Fruit fly (Drosophila melanogaster) whole organism, embryonic: ENCODE measurements around the gene yin.

Experiments used
- Abd-B ChIP-seq: fragments of 200-800 bp; sonication (Bioruptor generic); optimal IDR thresholded peaks from 2 replicates; lab custom pipeline; 2018; ENCODE audit warnings: missing biosample characterization, mild to moderate bottlenecking, missing genetic modification characterization, moderate library complexity
- Bgb ChIP-seq: fragments of 200-800 bp; sonication (Bioruptor generic); IDR thresholded peaks from 2 replicates; pipeline ENCODE4 v1.3.6; 2022; ENCODE audit warnings: missing biosample characterization, missing genetic modification characterization; ENCODE audit not compliant: partially characterized antibody
- CG12071 ChIP-seq: fragments of 200-800 bp; sonication (Bioruptor generic); optimal IDR thresholded peaks from 3 replicates; lab custom pipeline; 2018; ENCODE audit warnings: missing biosample characterization, mild to moderate bottlenecking, missing genetic modification characterization
- CG12236 ChIP-seq: fragments of 200-800 bp; sonication (Bioruptor generic); optimal IDR thresholded peaks from 2 replicates; lab custom pipeline; 2016; ENCODE audit warnings: missing biosample characterization, missing genetic modification characterization
- CG12299 ChIP-seq: fragments of 200-800 bp; sonication (Bioruptor generic); optimal IDR thresholded peaks from 2 replicates; lab custom pipeline; 2018; ENCODE audit warnings: missing biosample characterization, mild to moderate bottlenecking, missing genetic modification characterization
- CG15479 ChIP-seq: fragments of 200-800 bp; sonication (Bioruptor generic); optimal IDR thresholded peaks from 3 replicates; lab custom pipeline; 2019; ENCODE audit warnings: missing biosample characterization, mild to moderate bottlenecking, missing genetic modification characterization, moderate library complexity
- CG16863 ChIP-seq: fragments of 200-800 bp; sonication (Bioruptor generic); optimal IDR thresholded peaks from 3 replicates; lab custom pipeline; 2016; ENCODE audit warnings: missing biosample characterization, missing genetic modification characterization
- CG18262 ChIP-seq: fragments of 200-800 bp; optimal IDR thresholded peaks from 3 replicates; lab custom pipeline; 2019; ENCODE audit warnings: missing biosample characterization, mild to moderate bottlenecking, missing genetic modification characterization, moderate library complexity
- CG1832 ChIP-seq: fragments of 200-800 bp; sonication (Bioruptor generic); optimal IDR thresholded peaks from 2 replicates; lab custom pipeline; 2017; ENCODE audit warnings: missing biosample characterization, mild to moderate bottlenecking, missing genetic modification characterization, inconsistent platforms
- CG2120 ChIP-seq: fragments of 200-800 bp; sonication (Bioruptor generic); optimal IDR thresholded peaks from 3 replicates; lab custom pipeline; 2016; ENCODE audit warnings: missing biosample characterization, missing genetic modification characterization
- CG2199 ChIP-seq: fragments of 200-800 bp; sonication (Bioruptor generic); IDR thresholded peaks from 3 replicates; pipeline ENCODE4 v1.3.6; 2022; ENCODE audit warnings: missing biosample characterization, missing genetic modification characterization
- CG30431 ChIP-seq: fragments of 200-800 bp; sonication (Bioruptor generic); optimal IDR thresholded peaks from 2 replicates; lab custom pipeline; 2017; ENCODE audit warnings: missing biosample characterization, missing genetic modification characterization
- CG32772 ChIP-seq: fragments of 200-800 bp; sonication (Bioruptor generic); IDR thresholded peaks from 2 replicates; pipeline ENCODE4 v1.3.6; 2022; ENCODE audit warnings: missing biosample characterization, missing genetic modification characterization
- CG34422 ChIP-seq: fragments of 200-800 bp; sonication (Bioruptor generic); IDR thresholded peaks from 3 replicates; pipeline ENCODE4 v1.3.6; 2022; ENCODE audit warnings: missing biosample characterization, missing genetic modification characterization
- CG3847 ChIP-seq: fragments of 200-800 bp; sonication (Bioruptor generic); IDR thresholded peaks from 2 replicates; pipeline ENCODE4 v1.3.6; 2022; ENCODE audit warnings: missing biosample characterization, missing genetic modification characterization
- CG42726 ChIP-seq: fragments of 200-800 bp; sonication (Bioruptor generic); IDR thresholded peaks from 2 replicates; pipeline ENCODE4 v1.3.6; 2022; ENCODE audit warnings: missing biosample characterization, missing genetic modification characterization; ENCODE audit not compliant: partially characterized antibody
- CG6791 ChIP-seq: fragments of 200-800 bp; sonication (Bioruptor generic); IDR thresholded peaks from 3 replicates; pipeline ENCODE4 v1.3.6; 2022; ENCODE audit warnings: missing biosample characterization, missing genetic modification characterization; ENCODE audit not compliant: partially characterized antibody
- CG8281 ChIP-seq: fragments of 200-800 bp; sonication (Bioruptor generic); optimal IDR thresholded peaks from 2 replicates; lab custom pipeline; 2018; ENCODE audit warnings: missing biosample characterization, mild to moderate bottlenecking, missing genetic modification characterization, moderate library complexity
- CG8478 ChIP-seq: fragments of >200 bp; optimal IDR thresholded peaks from 2 replicates; lab custom pipeline; 2018
- CG9215 ChIP-seq: fragments of 200-800 bp; sonication (Bioruptor generic); IDR thresholded peaks from 2 replicates; pipeline ENCODE4 v1.3.6; 2022; ENCODE audit warnings: missing biosample characterization, missing genetic modification characterization
- CG9609 ChIP-seq: fragments of 200-800 bp; sonication (Bioruptor generic); optimal IDR thresholded peaks from 3 replicates; lab custom pipeline; 2016; ENCODE audit warnings: missing biosample characterization, missing genetic modification characterization
- CG9727 ChIP-seq: fragments of 200-800 bp; sonication (Bioruptor generic); optimal IDR thresholded peaks from 3 replicates; lab custom pipeline; 2017; ENCODE audit warnings: missing biosample characterization, mild to moderate bottlenecking, missing genetic modification characterization
- CTCF ChIP-seq: fragments of 200-800 bp; sonication (Bioruptor generic); optimal IDR thresholded peaks from 2 replicates; lab custom pipeline; 2017; ENCODE audit warnings: missing biosample characterization, mild to moderate bottlenecking, missing genetic modification characterization, moderate library complexity
- Camta ChIP-seq: fragments of 200-800 bp; sonication (Bioruptor generic); optimal IDR thresholded peaks from 2 replicates; lab custom pipeline; 2016; ENCODE audit warnings: missing biosample characterization, missing genetic modification characterization
- Chrac-16 ChIP-seq: fragments of 200-800 bp; sonication (Bioruptor generic); optimal IDR thresholded peaks from 3 replicates; lab custom pipeline; 2016; ENCODE audit warnings: missing biosample characterization, missing genetic modification characterization
- Dbx ChIP-seq: fragments of 200-800 bp; sonication (Bioruptor generic); IDR thresholded peaks from 3 replicates; pipeline ENCODE4 v1.3.6; 2022; ENCODE audit warnings: missing biosample characterization, missing genetic modification characterization
- Dek ChIP-seq: fragments of 200-800 bp; sonication (Bioruptor generic); optimal IDR thresholded peaks from 3 replicates; lab custom pipeline; 2019; ENCODE audit warnings: missing biosample characterization, mild to moderate bottlenecking, missing genetic modification characterization, moderate library complexity
- Dip2 ChIP-seq: fragments of 200-800 bp; sonication (Bioruptor generic); IDR thresholded peaks from 2 replicates; pipeline ENCODE4 v1.3.6; 2022; ENCODE audit warnings: missing biosample characterization, missing genetic modification characterization
- H2.0 ChIP-seq: fragments of 200-800 bp; sonication (Bioruptor generic); IDR thresholded peaks from 2 replicates; pipeline ENCODE4 v1.3.6; 2022; ENCODE audit warnings: missing biosample characterization, missing genetic modification characterization
- MBD-R2 ChIP-seq: fragments of 200-800 bp; sonication (Bioruptor generic); IDR thresholded peaks from 2 replicates; pipeline ENCODE4 v1.3.6; 2022; ENCODE audit warnings: missing biosample characterization, missing genetic modification characterization
- Mad ChIP-seq: fragments of 200-800 bp; sonication (Bioruptor generic); optimal IDR thresholded peaks from 2 replicates; lab custom pipeline; 2016; ENCODE audit warnings: missing biosample characterization, missing genetic modification characterization
- Med ChIP-seq: fragments of 200-800 bp; sonication (Bioruptor generic); peaks from one replicate; lab custom pipeline; 2016; ENCODE audit warnings: missing biosample characterization, missing genetic modification characterization, mild to moderate bottlenecking, inconsistent platforms, moderate library complexity
- NFAT ChIP-seq: fragments of 200-800 bp; sonication (Bioruptor generic); IDR thresholded peaks from 2 replicates; pipeline ENCODE4 v1.3.6; 2022; ENCODE audit warnings: missing biosample characterization, missing genetic modification characterization
- Nf-YC ChIP-seq: fragments of 200-800 bp; optimal IDR thresholded peaks from 3 replicates; lab custom pipeline; 2019; ENCODE audit warnings: missing biosample characterization, mild to moderate bottlenecking, missing genetic modification characterization, moderate library complexity
- Sry-δ ChIP-seq: fragments of 200-800 bp; sonication (Bioruptor generic); optimal IDR thresholded peaks from 2 replicates; lab custom pipeline; 2016; ENCODE audit warnings: missing biosample characterization, missing genetic modification characterization
- Xrp1 ChIP-seq: fragments of 200-800 bp; sonication (Bioruptor generic); IDR thresholded peaks from 2 replicates; pipeline ENCODE4 v1.3.6; 2022; ENCODE audit warnings: missing biosample characterization, missing genetic modification characterization
- bbx ChIP-seq: fragments of 200-800 bp; sonication (Bioruptor generic); IDR thresholded peaks from 2 replicates; pipeline ENCODE4 v1.3.6; 2022; ENCODE audit warnings: missing biosample characterization, missing genetic modification characterization; ENCODE audit not compliant: partially characterized antibody
- bigmax ChIP-seq: fragments of 200-800 bp; sonication (Bioruptor generic); optimal IDR thresholded peaks from 2 replicates; lab custom pipeline; 2018; ENCODE audit warnings: missing biosample characterization, mild to moderate bottlenecking, missing genetic modification characterization
- btn ChIP-seq: fragments of 200-800 bp; sonication (Bioruptor generic); optimal IDR thresholded peaks from 2 replicates; lab custom pipeline; 2016; ENCODE audit warnings: missing biosample characterization, missing genetic modification characterization
- fd96Cb ChIP-seq: fragments of 200-800 bp; sonication (Bioruptor generic); optimal IDR thresholded peaks from 2 replicates; lab custom pipeline; 2018; ENCODE audit warnings: missing biosample characterization, mild to moderate bottlenecking, missing genetic modification characterization, moderate library complexity
- nerfin-1 ChIP-seq: fragments of 200-800 bp; sonication (Bioruptor generic); optimal IDR thresholded peaks from 3 replicates; lab custom pipeline; 2019; ENCODE audit warnings: missing biosample characterization, mild to moderate bottlenecking, missing genetic modification characterization, moderate library complexity
- pfk ChIP-seq: fragments of 200-800 bp; sonication (Bioruptor generic); optimal IDR thresholded peaks from 2 replicates; lab custom pipeline; 2018; ENCODE audit warnings: missing biosample characterization, mild to moderate bottlenecking, missing genetic modification characterization, moderate library complexity
- pros ChIP-seq: fragments of 200-800 bp; sonication (Bioruptor generic); optimal IDR thresholded peaks from 3 replicates; lab custom pipeline; 2019; ENCODE audit warnings: missing biosample characterization, mild to moderate bottlenecking, missing genetic modification characterization, moderate library complexity
- ranshi ChIP-seq: fragments of 200-800 bp; sonication (Bioruptor generic); IDR thresholded peaks from 2 replicates; pipeline ENCODE4 v1.3.6; 2022; ENCODE audit warnings: missing biosample characterization, missing genetic modification characterization
- rib ChIP-seq: fragments of 200-800 bp; sonication (Bioruptor generic); IDR thresholded peaks from 2 replicates; pipeline ENCODE4 v1.3.6; 2022; ENCODE audit warnings: missing biosample characterization, missing genetic modification characterization
- sens ChIP-seq: fragments of 200-800 bp; sonication (Bioruptor generic); peaks from one replicate; lab custom pipeline; 2016; ENCODE audit warnings: missing biosample characterization, missing genetic modification characterization
- seq ChIP-seq: fragments of 200-800 bp; sonication (Bioruptor generic); IDR thresholded peaks from 2 replicates; pipeline ENCODE4 v1.3.6; 2022; ENCODE audit warnings: missing biosample characterization, missing genetic modification characterization
- sob ChIP-seq: fragments of 200-800 bp; sonication (Bioruptor generic); IDR thresholded peaks from 2 replicates; pipeline ENCODE4 v1.3.6; 2022; ENCODE audit warnings: missing biosample characterization, missing genetic modification characterization
- vvl ChIP-seq: fragments of 200-800 bp; sonication (Bioruptor generic); IDR thresholded peaks from 2 replicates; pipeline ENCODE4 v1.3.6; 2022; ENCODE audit warnings: missing biosample characterization, missing genetic modification characterization

yin gene

dm6 chrX:3862319-3862919 lies 9.3 kb downstream of the yin start (continued):
- TF ChIP-seq Dip2 (GFP tag; lab: Robert Waterston, UW) (no peak), CG9215 (GFP tag; lab: Robert Waterston, UW) (0 out of 2 replicates have a peak, but pooled peaks have one; percentile 37), H2.0 (GFP tag; lab: Robert Waterston, UW) (no peak), bigmax (GFP tag; lab: Kevin White, UChicago) (no peak), Chrac-16 (GFP tag; lab: Kevin White, UChicago) (no peak), Dbx (GFP tag; lab: Robert Waterston, UW) (peak; percentile 34; the same call in 1 of the 3 replicates)
- TF ChIP-seq, all 482 proteins: peak for 94

dm6 chrX:3861183-3861582 lies 10.6 kb downstream of the yin start:
- TF ChIP-seq CG12299: no peak
- peak; percentile 82 for TF ChIP-seq Med (GFP tag; lab: Kevin White, UChicago)
- TF ChIP-seq CG2120 (GFP tag; lab: Kevin White, UChicago): no peak
- TF ChIP-seq rib (GFP tag; lab: Robert Waterston, UW): no peak
- TF ChIP-seq CG15479 (GFP tag; lab: Kevin White, UChicago): peak; percentile 4
- peak; percentile 81; the same call in 1 of the 3 replicates for TF ChIP-seq CG2199 (GFP tag; lab: Robert Waterston, UW)
- no peak for TF ChIP-seq pfk (GFP tag; lab: Kevin White, UChicago)
- 0 out of 2 replicates have a peak, but pooled peaks have one; percentile 20 for TF ChIP-seq seq (GFP tag; lab: Robert Waterston, UW)
- 0 out of 2 replicates have a peak, but pooled peaks have one; percentile 20 for TF ChIP-seq bbx
- TF ChIP-seq CG9609: no peak
- no peak for TF ChIP-seq CTCF
- TF ChIP-seq Dek (tag; lab: Kevin White, UChicago): no peak
- TF ChIP-seq CG30431 (GFP tag; lab: Kevin White, UChicago): no peak
- TF ChIP-seq CG32772 (GFP tag; lab: Robert Waterston, UW): no peak
- TF ChIP-seq Xrp1 (GFP tag; lab: Robert Waterston, UW): 0 out of 2 replicates have a peak, but pooled peaks have one; percentile 11
- TF ChIP-seq fd96Cb (tag; lab: Kevin White, UChicago): no peak
- TF ChIP-seq CG42726 (GFP tag; lab: Robert Waterston, UW): 0 out of 2 replicates have a peak, but pooled peaks have one; percentile 9
- no peak for TF ChIP-seq Sry-δ (GFP tag; lab: Kevin White, UChicago)
- TF ChIP-seq Abd-B (GFP tag; lab: Kevin White, UChicago): peak; percentile 20
- peak; percentile 82 for TF ChIP-seq pros (GFP tag; lab: Kevin White, UChicago)
- no peak for TF ChIP-seq btn (GFP tag; lab: Kevin White, UChicago)
- TF ChIP-seq bigmax (GFP tag; lab: Kevin White, UChicago): no peak
- TF ChIP-seq MBD-R2 (GFP tag; lab: Robert Waterston, UW): 0 out of 2 replicates have a peak, but pooled peaks have one; percentile 21
- no peak for TF ChIP-seq CG9727 (GFP tag; lab: Kevin White, UChicago)
- TF ChIP-seq ranshi (GFP tag; lab: Robert Waterston, UW): no peak
- peak; percentile 98 for TF ChIP-seq CG8478 (lab: Kevin White, UChicago)
- TF ChIP-seq CG1832 (GFP tag; lab: Kevin White, UChicago): peak; percentile 97
- TF ChIP-seq NFAT (GFP tag; lab: Robert Waterston, UW): no peak
- TF ChIP-seq vvl (GFP tag; lab: Robert Waterston, UW): 0 out of 2 replicates have a peak, but pooled peaks have one; percentile 16
- 0 out of 2 replicates have a peak, but pooled peaks have one; percentile 17 for TF ChIP-seq sob
- peak; percentile 32; the same call in 1 of the 3 replicates for TF ChIP-seq CG34422 (GFP tag; lab: Robert Waterston, UW)
- TF ChIP-seq sens (GFP tag; lab: Kevin White, UChicago): peak; percentile 42
- 0 out of 2 replicates have a peak, but pooled peaks have one; percentile 26 for TF ChIP-seq CG3847 (GFP tag; lab: Robert Waterston, UW)
- TF ChIP-seq CG16863: no peak
- TF ChIP-seq CG6791 (GFP tag; lab: Robert Waterston, UW): peak; percentile 34; the same call in 1 of the 3 replicates
- TF ChIP-seq CG8281 (tag; lab: Kevin White, UChicago): no peak
- no peak for TF ChIP-seq Camta (GFP tag; lab: Kevin White, UChicago)
- TF ChIP-seq CG18262 (tag; lab: Kevin White, UChicago): no peak
- no peak for TF ChIP-seq Mad (GFP tag; lab: Kevin White, UChicago)
- TF ChIP-seq Nf-YC (tag; lab: Kevin White, UChicago): peak; percentile 42
- TF ChIP-seq CG12071: no peak
- TF ChIP-seq nerfin-1 (tag; lab: Kevin White, UChicago): peak; percentile 82
- TF ChIP-seq Bgb: 0 out of 2 replicates have a peak, but pooled peaks have one; percentile 37
- TF ChIP-seq CG12236 (GFP tag; lab: Kevin White, UChicago): no peak
